Worm (Caenorhabditis elegans) whole organism, mixed stage, embryonic: ENCODE data around the gene nifk-1.

Experiments
- nhr-12 ChIP-seq: fragments of 150-350 bp; optimal IDR thresholded peaks from 2 replicates; lab custom pipeline; 2014; ENCODE audit warnings: missing biosample characterization, missing genetic modification characterization
- nhr-237 ChIP-seq: fragments of 150-350 bp; optimal IDR thresholded peaks from 2 replicates; lab custom pipeline; 2014; ENCODE audit warnings: missing biosample characterization, missing genetic modification characterization
- nhr-28 ChIP-seq: fragments of 150-350 bp; optimal IDR thresholded peaks from 2 replicates; lab custom pipeline; 2014; ENCODE audit warnings: missing biosample characterization, missing genetic modification characterization
- unc-62 ChIP-seq: fragments of 150-350 bp; optimal IDR thresholded peaks from 2 replicates; lab custom pipeline; 2014; ENCODE audit warnings: missing biosample characterization, missing genetic modification reagents, missing genetic modification characterization

DNA sequence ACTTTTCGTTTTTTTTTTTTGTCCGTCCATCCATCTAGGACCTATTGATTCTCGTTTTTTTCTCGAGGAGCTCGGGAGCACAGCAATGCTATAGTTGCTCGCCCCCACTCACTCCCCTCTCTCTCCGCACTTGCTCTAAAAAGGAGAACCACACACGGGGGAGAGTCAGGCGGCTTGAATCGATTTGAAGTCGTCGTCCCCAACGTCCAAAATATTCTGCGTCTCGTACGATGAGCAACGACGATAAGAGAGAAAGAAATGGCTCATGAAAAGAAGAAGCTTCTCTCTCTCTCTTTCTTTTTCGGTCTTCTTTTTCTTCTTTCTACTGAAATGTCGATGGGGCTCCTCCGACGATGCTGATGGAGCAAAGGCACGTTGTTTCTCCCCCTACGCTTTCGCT is 36.7 kb downstream of the nifk-1 start:
- TF ChIP-seq nhr-28 (tag; lab: Kevin White, UChicago) (no peak), nhr-237 (no peak), unc-62 (GFP tag; lab: Kevin White, UChicago) (no peak), nhr-12 (tag; lab: Kevin White, UChicago) (no peak)
